Worm (Caenorhabditis elegans) whole organism, L4 larva: ENCODE results near the gene T22B2.1.

Experiments used
- fkh-10 ChIP-seq: fragments of 150-350 bp; optimal IDR thresholded peaks from 2 replicates; lab custom pipeline; 2014; ENCODE audit warnings: missing biosample characterization, missing genetic modification reagents, missing genetic modification characterization
- nhr-237 ChIP-seq: sonication (generic microtip); optimal IDR thresholded peaks from 2 replicates; lab custom pipeline; 2017; ENCODE audit warnings: missing biosample characterization, missing genetic modification characterization

- TF ChIP-seq fkh-10 (GFP tag; lab: Kevin White, UChicago) (no peak), nhr-237 (tag; lab: Kevin White, UChicago) (no peak)
Measured at ce11 chrX:3952737-3953136, 26.9 kb downstream of the T22B2.1 start.
